Worm (Caenorhabditis elegans) whole organism, L3 larva: ENCODE measurements around the gene T24H10.1.

Experiments used
- ZK546.5 ChIP-seq: sonication (generic microtip); optimal IDR thresholded peaks from 2 replicates; lab custom pipeline; 2017; ENCODE audit warnings: missing biosample characterization, missing genetic modification characterization
- aly-2 ChIP-seq: fragments of 150-350 bp; optimal IDR thresholded peaks from 2 replicates; lab custom pipeline; 2014; ENCODE audit warnings: missing biosample characterization, missing genetic modification characterization
- ama-1 ChIP-seq: fragments of 150-350 bp; optimal IDR thresholded peaks from 2 replicates; lab custom pipeline; 2018
- ceh-16 ChIP-seq: sonication (generic microtip); optimal IDR thresholded peaks from 2 replicates; lab custom pipeline; 2017; ENCODE audit warnings: missing biosample characterization, missing genetic modification characterization
- ceh-28 ChIP-seq: fragments of 150-350 bp; optimal IDR thresholded peaks from 2 replicates; lab custom pipeline; 2014; ENCODE audit warnings: missing biosample characterization, missing genetic modification reagents, missing genetic modification characterization
- ceh-82 ChIP-seq: fragments of 150-350 bp; optimal IDR thresholded peaks from 2 replicates; lab custom pipeline; 2014; ENCODE audit warnings: missing biosample characterization, missing genetic modification characterization
- daf-12 ChIP-seq: fragments of 150-350 bp; optimal IDR thresholded peaks from 2 replicates; lab custom pipeline; 2014; ENCODE audit warnings: missing biosample characterization, missing genetic modification reagents, missing genetic modification characterization
- egl-27 ChIP-seq: sonication (generic microtip); optimal IDR thresholded peaks from 4 replicates; lab custom pipeline; 2017; ENCODE audit warnings: missing biosample characterization, missing genetic modification reagents, missing genetic modification characterization
- elt-2 ChIP-seq: sonication (generic microtip); optimal IDR thresholded peaks from 2 replicates; lab custom pipeline; 2016; ENCODE audit warnings: missing genetic modification reagents, mild to moderate bottlenecking, missing genetic modification characterization, missing compliant biosample characterization
- elt-3 ChIP-seq, 3 experiments: fragments of 150-350 bp in 1 of 3; sonication (generic microtip) in 2 of 3; optimal IDR thresholded peaks; 2 replicates in 2 of 3; 4 replicates in 1 of 3; lab custom pipeline; 2014 to 2017; ENCODE audit warnings: missing biosample characterization in 3 of 3, missing genetic modification characterization in 3 of 3
- fkh-2 ChIP-seq: fragments of 150-350 bp; optimal IDR thresholded peaks from 2 replicates; lab custom pipeline; 2014; ENCODE audit warnings: missing biosample characterization, missing genetic modification reagents, missing genetic modification characterization
- fos-1 ChIP-seq: fragments of 150-350 bp; optimal IDR thresholded peaks from 2 replicates; lab custom pipeline; 2014; ENCODE audit warnings: missing biosample characterization, missing genetic modification characterization
- hmg-11 ChIP-seq: sonication (generic microtip); optimal IDR thresholded peaks from 2 replicates; lab custom pipeline; 2016; ENCODE audit warnings: missing genetic modification characterization, missing compliant biosample characterization
- jun-1 ChIP-seq: fragments of 150-350 bp; optimal IDR thresholded peaks from 2 replicates; lab custom pipeline; 2014; ENCODE audit warnings: missing biosample characterization, missing genetic modification reagents, missing genetic modification characterization
- lin-15B ChIP-seq: fragments of 150-350 bp; optimal IDR thresholded peaks from 2 replicates; lab custom pipeline; 2014; ENCODE audit warnings: missing biosample characterization, missing genetic modification characterization
- lin-39 ChIP-seq: fragments of 150-350 bp; optimal IDR thresholded peaks from 2 replicates; lab custom pipeline; 2018; ENCODE audit warnings: missing biosample characterization, missing genetic modification reagents, missing genetic modification characterization
- lsy-12 ChIP-seq: sonication (generic microtip); optimal IDR thresholded peaks from 2 replicates; lab custom pipeline; 2016; ENCODE audit warnings: mild to moderate bottlenecking, missing genetic modification characterization, missing compliant biosample characterization
- mdl-1 ChIP-seq: fragments of 150-350 bp; optimal IDR thresholded peaks from 2 replicates; lab custom pipeline; 2014; ENCODE audit warnings: missing biosample characterization, missing genetic modification characterization
- mml-1 ChIP-seq: fragments of 150-350 bp; sonication (generic microtip); optimal IDR thresholded peaks from 3 replicates; lab custom pipeline; 2014; ENCODE audit warnings: missing biosample characterization, missing genetic modification characterization
- nfya-1 ChIP-seq: sonication (generic microtip); optimal IDR thresholded peaks from 2 replicates; lab custom pipeline; 2017; ENCODE audit warnings: missing genetic modification characterization, mild to moderate bottlenecking, missing compliant biosample characterization, antibody characterized with exemption, moderate library complexity; ENCODE audit not compliant: insufficient read depth
- nhr-11 ChIP-seq: fragments of 150-350 bp; optimal IDR thresholded peaks from 2 replicates; lab custom pipeline; 2014; ENCODE audit warnings: missing biosample characterization, missing genetic modification characterization
- nhr-23 ChIP-seq: fragments of 150-350 bp; optimal IDR thresholded peaks from 2 replicates; lab custom pipeline; 2014; ENCODE audit warnings: missing biosample characterization, missing genetic modification reagents, missing genetic modification characterization
- nhr-25 ChIP-seq: sonication (generic microtip); optimal IDR thresholded peaks from 2 replicates; lab custom pipeline; 2017; ENCODE audit warnings: missing biosample characterization, missing genetic modification characterization
- nhr-43 ChIP-seq: sonication (generic microtip); optimal IDR thresholded peaks from 2 replicates; lab custom pipeline; 2016; ENCODE audit warnings: mild to moderate bottlenecking, missing genetic modification characterization, missing compliant biosample characterization; ENCODE audit not compliant: poor library complexity, severe bottlenecking
- nhr-67 ChIP-seq: fragments of 150-350 bp; optimal IDR thresholded peaks from 2 replicates; lab custom pipeline; 2014; ENCODE audit warnings: missing biosample characterization, missing genetic modification characterization
- nhr-76 ChIP-seq: fragments of 150-350 bp; sonication (generic microtip); optimal IDR thresholded peaks from 5 replicates; lab custom pipeline; 2014; ENCODE audit warnings: missing biosample characterization, missing genetic modification characterization
- pha-4 ChIP-seq: fragments of 150-350 bp; optimal IDR thresholded peaks from 2 replicates; lab custom pipeline; 2014; ENCODE audit warnings: missing biosample characterization, missing genetic modification reagents, missing genetic modification characterization
- sea-2 ChIP-seq: fragments of 150-350 bp; sonication (generic microtip); optimal IDR thresholded peaks from 4 replicates; lab custom pipeline; 2014; ENCODE audit warnings: missing biosample characterization, missing genetic modification reagents, missing genetic modification characterization
- skn-1 ChIP-seq: fragments of 150-350 bp; optimal IDR thresholded peaks from 2 replicates; lab custom pipeline; 2014; ENCODE audit warnings: missing biosample characterization, missing genetic modification characterization
- snpc-4 ChIP-seq: fragments of 150-350 bp; optimal IDR thresholded peaks from 2 replicates; lab custom pipeline; 2014; ENCODE audit warnings: missing biosample characterization, missing genetic modification characterization
- unc-39 ChIP-seq: sonication (generic microtip); optimal IDR thresholded peaks from 4 replicates; lab custom pipeline; 2017; ENCODE audit warnings: missing biosample characterization, missing genetic modification characterization
- unc-62 ChIP-seq: fragments of 150-350 bp; sonication (generic microtip); optimal IDR thresholded peaks from 4 replicates; lab custom pipeline; 2014; ENCODE audit warnings: missing biosample characterization, missing genetic modification reagents, missing genetic modification characterization
- zag-1 ChIP-seq: fragments of 150-350 bp; optimal IDR thresholded peaks from 2 replicates; lab custom pipeline; 2014; ENCODE audit warnings: missing biosample characterization, missing genetic modification characterization
- ztf-11 ChIP-seq: fragments of 150-350 bp; optimal IDR thresholded peaks from 2 replicates; lab custom pipeline; 2014; ENCODE audit warnings: missing biosample characterization, missing genetic modification characterization
- ztf-4 ChIP-seq: fragments of 150-350 bp; optimal IDR thresholded peaks from 2 replicates; lab custom pipeline; 2014; ENCODE audit warnings: missing biosample characterization, missing genetic modification characterization

T24H10.1 gene

ce11 chrII:9098505-9098904, 666 bp upstream of the T24H10.1 start, which contains the start of gene clh-5:
Gene clh-5, minus strand, starts transcription at chrII:9098605.
- no peak for TF ChIP-seq daf-12 (tag; lab: Kevin White, UChicago)
- no peak for TF ChIP-seq nhr-23 (tag; lab: Kevin White, UChicago)
- no peak for TF ChIP-seq elt-3 (tag; optimal IDR thresholded peaks at IDR 0.05; lab: Kevin White, UChicago)
- TF ChIP-seq unc-39 (tag; lab: Kevin White, UChicago): no peak
- no peak for TF ChIP-seq ztf-11 (tag; lab: Kevin White, UChicago)
- no peak for TF ChIP-seq ZK546.5 (tag; lab: Kevin White, UChicago)
- TF ChIP-seq sea-2 (GFP tag; lab: Kevin White, UChicago): no peak
- TF ChIP-seq skn-1 (tag; lab: Kevin White, UChicago): no peak
- no peak for TF ChIP-seq ztf-4 (tag; lab: Kevin White, UChicago)
- no peak for TF ChIP-seq nfya-1 (tag; lab: Kevin White, UChicago)
- TF ChIP-seq unc-62 (GFP tag; lab: Kevin White, UChicago): no peak
- TF ChIP-seq ceh-28: no peak
- TF ChIP-seq lsy-12 (tag; lab: Kevin White, UChicago): no peak
- TF ChIP-seq ceh-16 (tag; lab: Kevin White, UChicago): no peak
- TF ChIP-seq ama-1: no peak
- no peak for TF ChIP-seq mdl-1 (tag; lab: Kevin White, UChicago)

- TF ChIP-seq pha-4 (tag; lab: Kevin White, UChicago) (no peak), aly-2 (no peak), nhr-67 (tag; lab: Kevin White, UChicago) (no peak), jun-1 (tag; lab: Kevin White, UChicago) (no peak), skn-1 (tag; lab: Kevin White, UChicago) (no peak), ZK546.5 (tag; lab: Kevin White, UChicago) (no peak), ceh-82 (tag; lab: Kevin White, UChicago) (no peak), fos-1 (tag; lab: Kevin White, UChicago) (no peak), hmg-11 (no peak), snpc-4 (no peak)
Measured at ce11 chrII:9100798-9101197, 1.6 kb downstream of the T24H10.1 start, which contains the start of gene T24H10.5. Gene T24H10.5, plus strand, starts transcription at chrII:9101098.

- TF ChIP-seq fkh-2 (tag; lab: Kevin White, UChicago): no peak
- no peak for TF ChIP-seq ZK546.5 (tag; lab: Kevin White, UChicago)
- TF ChIP-seq nhr-43: no peak
- no peak for TF ChIP-seq ztf-11 (tag; lab: Kevin White, UChicago)
- TF ChIP-seq ceh-82 (tag; lab: Kevin White, UChicago): no peak
- TF ChIP-seq nhr-76 (tag; lab: Kevin White, UChicago): no peak
- TF ChIP-seq zag-1 (tag; lab: Kevin White, UChicago): no peak
- no peak for TF ChIP-seq egl-27
- TF ChIP-seq ceh-16 (tag; lab: Kevin White, UChicago): no peak
- no peak for TF ChIP-seq nfya-1 (tag; lab: Kevin White, UChicago)
- no peak for TF ChIP-seq elt-2 (tag; lab: Kevin White, UChicago)
- no peak for TF ChIP-seq lsy-12 (tag; lab: Kevin White, UChicago)
- TF ChIP-seq mml-1 (tag; lab: Kevin White, UChicago): no peak
- no peak for TF ChIP-seq elt-3 (tag; optimal IDR thresholded peaks at IDR 0.05; lab: Kevin White, UChicago)
Measured at ce11 chrII:9107095-9107769, 8.1 kb downstream of the T24H10.1 start, which contains the start of gene dyrb-1. Gene dyrb-1, minus strand, starts transcription at chrII:9107145.

- TF ChIP-seq nhr-25 (tag; lab: Kevin White, UChicago): peak; percentile 16
- TF ChIP-seq lin-15B: peak; percentile 35
- TF ChIP-seq nhr-11 (tag; lab: Kevin White, UChicago): no peak
- TF ChIP-seq zag-1 (tag; lab: Kevin White, UChicago): no peak
- peak; percentile 50 for TF ChIP-seq nfya-1 (tag; lab: Kevin White, UChicago)
- peak; percentile 45 for TF ChIP-seq pha-4 (tag; lab: Kevin White, UChicago)
- peak; percentile 28 for TF ChIP-seq skn-1 (tag; lab: Kevin White, UChicago)
- no peak for TF ChIP-seq fkh-2 (tag; lab: Kevin White, UChicago)
- peak; percentile 15 for TF ChIP-seq lin-39 (tag; lab: Kevin White, UChicago)
Measured at ce11 chrII:9108443-9108842, 9.3 kb downstream of the T24H10.1 start, which contains the start of gene dnj-23. Gene dnj-23, minus strand, starts transcription at chrII:9108600.
